Fruit fly (Drosophila melanogaster) whole organism, prepupa: Measurements from ENCODE around the gene KLHL18.

Experiments
- Blimp-1 ChIP-seq: fragments of 200-800 bp; sonication (Bioruptor generic); optimal IDR thresholded peaks from 3 replicates; lab custom pipeline; 2017; ENCODE audit warnings: missing biosample characterization, missing genetic modification characterization, mild to moderate bottlenecking, moderate library complexity, missing genetic modification reagents
- CG11902 ChIP-seq: fragments of 200-800 bp; sonication (Bioruptor generic); optimal IDR thresholded peaks from 3 replicates; lab custom pipeline; 2016; ENCODE audit warnings: missing biosample characterization, missing genetic modification characterization
- CG6854 ChIP-seq: fragments of 200-800 bp; sonication (Bioruptor generic); optimal IDR thresholded peaks from 2 replicates; lab custom pipeline; 2017; ENCODE audit warnings: missing biosample characterization, mild to moderate bottlenecking, missing genetic modification characterization
- CG8119 ChIP-seq: fragments of 200-800 bp; sonication (Bioruptor generic); IDR thresholded peaks from 3 replicates; pipeline ENCODE4 v1.3.6; 2022; ENCODE audit warnings: missing biosample characterization, missing genetic modification characterization
- CG8319 ChIP-seq: fragments of 200-800 bp; sonication (Bioruptor generic); optimal IDR thresholded peaks from 3 replicates; lab custom pipeline; 2016; ENCODE audit warnings: missing biosample characterization, missing genetic modification characterization
- Gug ChIP-seq: fragments of 200-800 bp; sonication (Bioruptor generic); IDR thresholded peaks from 2 replicates; pipeline ENCODE4 v1.3.6; 2022; ENCODE audit warnings: missing biosample characterization, missing genetic modification characterization
- Hr38 ChIP-seq: sonication (Bioruptor generic); optimal IDR thresholded peaks from 2 replicates; lab custom pipeline; 2016; ENCODE audit warnings: missing biosample characterization, missing genetic modification characterization
- Sox14 ChIP-seq: fragments of 200-800 bp; sonication (Bioruptor generic); optimal IDR thresholded peaks from 3 replicates; lab custom pipeline; 2016; ENCODE audit warnings: missing biosample characterization, missing genetic modification characterization
- Sox15 ChIP-seq: fragments of 200-800 bp; sonication (Bioruptor generic); optimal IDR thresholded peaks from 3 replicates; lab custom pipeline; 2016; ENCODE audit warnings: missing biosample characterization, missing genetic modification characterization
- achi ChIP-seq: fragments of 200-800 bp; sonication (Bioruptor generic); optimal IDR thresholded peaks from 3 replicates; lab custom pipeline; 2016; ENCODE audit warnings: missing biosample characterization, missing genetic modification characterization
- eg ChIP-seq: fragments of 200-800 bp; sonication (Bioruptor generic); IDR thresholded peaks from 3 replicates; pipeline ENCODE4 v1.3.6; 2022; ENCODE audit warnings: missing biosample characterization, missing genetic modification characterization
- svp ChIP-seq: fragments of 200-800 bp; sonication (Bioruptor generic); peaks from one replicate; lab custom pipeline; 2016; ENCODE audit warnings: missing biosample characterization, missing genetic modification characterization

- TF ChIP-seq CG11902 (GFP tag; lab: Kevin White, UChicago) (no peak), Gug (GFP tag; lab: Robert Waterston, UW) (no peak), CG8119 (no peak), svp (GFP tag; lab: Kevin White, UChicago) (no peak), eg (GFP tag; lab: Robert Waterston, UW) (no peak), Hr38 (GFP tag; lab: Kevin White, UChicago) (no peak), achi (GFP tag; lab: Kevin White, UChicago) (no peak), CG6854 (no peak), CG8319 (no peak), Blimp-1 (GFP tag; lab: Kevin White, UChicago) (no peak), Sox15 (GFP tag; lab: Kevin White, UChicago) (no peak), Sox14 (GFP tag; lab: Kevin White, UChicago) (no peak)
Observed at dm6 chr3R:12040228-12040627, 30.0 kb upstream of the KLHL18 start, which contains the start of gene CG14736.
